Worm (Caenorhabditis elegans) whole organism, L3 larva: ENCODE measurements around the gene W03D2.9.

ENCODE experiments used
- ZK546.5 ChIP-seq: sonication (generic microtip); optimal IDR thresholded peaks from 2 replicates; lab custom pipeline; 2017; ENCODE audit warnings: missing biosample characterization, missing genetic modification characterization
- aly-2 ChIP-seq: fragments of 150-350 bp; optimal IDR thresholded peaks from 2 replicates; lab custom pipeline; 2014; ENCODE audit warnings: missing biosample characterization, missing genetic modification characterization
- ama-1 ChIP-seq: fragments of 150-350 bp; optimal IDR thresholded peaks from 2 replicates; lab custom pipeline; 2018
- ceh-16 ChIP-seq: sonication (generic microtip); optimal IDR thresholded peaks from 2 replicates; lab custom pipeline; 2017; ENCODE audit warnings: missing biosample characterization, missing genetic modification characterization
- ceh-82 ChIP-seq: fragments of 150-350 bp; optimal IDR thresholded peaks from 2 replicates; lab custom pipeline; 2014; ENCODE audit warnings: missing biosample characterization, missing genetic modification characterization
- ceh-9 ChIP-seq: sonication (generic microtip); optimal IDR thresholded peaks from 2 replicates; lab custom pipeline; 2018; ENCODE audit warnings: missing biosample characterization, missing genetic modification characterization
- daf-12 ChIP-seq: fragments of 150-350 bp; optimal IDR thresholded peaks from 2 replicates; lab custom pipeline; 2014; ENCODE audit warnings: missing biosample characterization, missing genetic modification reagents, missing genetic modification characterization
- elt-1 ChIP-seq: fragments of 150-350 bp; optimal IDR thresholded peaks from 2 replicates; lab custom pipeline; 2014; ENCODE audit warnings: missing biosample characterization, missing genetic modification characterization
- elt-2 ChIP-seq: sonication (generic microtip); optimal IDR thresholded peaks from 2 replicates; lab custom pipeline; 2016; ENCODE audit warnings: missing genetic modification reagents, mild to moderate bottlenecking, missing genetic modification characterization, missing compliant biosample characterization
- elt-3 ChIP-seq, 3 experiments: fragments of 150-350 bp in 1 of 3; sonication (generic microtip) in 2 of 3; optimal IDR thresholded peaks; 2 replicates in 2 of 3; 4 replicates in 1 of 3; lab custom pipeline; 2014 to 2017; ENCODE audit warnings: missing biosample characterization in 3 of 3, missing genetic modification characterization in 3 of 3
- eor-1 ChIP-seq, 2 experiments: fragments of 150-350 bp; optimal IDR thresholded peaks; 2 replicates each; lab custom pipeline; 2014 to 2018; ENCODE audit warnings: missing biosample characterization in 2 of 2, missing genetic modification characterization in 2 of 2
- fkh-10 ChIP-seq: sonication (generic microtip); optimal IDR thresholded peaks from 2 replicates; lab custom pipeline; 2017; ENCODE audit warnings: missing biosample characterization, missing genetic modification reagents, missing genetic modification characterization
- fkh-2 ChIP-seq: fragments of 150-350 bp; optimal IDR thresholded peaks from 2 replicates; lab custom pipeline; 2014; ENCODE audit warnings: missing biosample characterization, missing genetic modification reagents, missing genetic modification characterization
- hmg-11 ChIP-seq: sonication (generic microtip); optimal IDR thresholded peaks from 2 replicates; lab custom pipeline; 2016; ENCODE audit warnings: missing genetic modification characterization, missing compliant biosample characterization
- jun-1 ChIP-seq: fragments of 150-350 bp; optimal IDR thresholded peaks from 2 replicates; lab custom pipeline; 2014; ENCODE audit warnings: missing biosample characterization, missing genetic modification reagents, missing genetic modification characterization
- lin-15B ChIP-seq: fragments of 150-350 bp; optimal IDR thresholded peaks from 2 replicates; lab custom pipeline; 2014; ENCODE audit warnings: missing biosample characterization, missing genetic modification characterization
- lin-39 ChIP-seq: fragments of 150-350 bp; optimal IDR thresholded peaks from 2 replicates; lab custom pipeline; 2018; ENCODE audit warnings: missing biosample characterization, missing genetic modification reagents, missing genetic modification characterization
- lsy-12 ChIP-seq: sonication (generic microtip); optimal IDR thresholded peaks from 2 replicates; lab custom pipeline; 2016; ENCODE audit warnings: mild to moderate bottlenecking, missing genetic modification characterization, missing compliant biosample characterization
- mml-1 ChIP-seq: fragments of 150-350 bp; sonication (generic microtip); optimal IDR thresholded peaks from 3 replicates; lab custom pipeline; 2014; ENCODE audit warnings: missing biosample characterization, missing genetic modification characterization
- nfya-1 ChIP-seq: sonication (generic microtip); optimal IDR thresholded peaks from 2 replicates; lab custom pipeline; 2017; ENCODE audit warnings: missing genetic modification characterization, mild to moderate bottlenecking, missing compliant biosample characterization, antibody characterized with exemption, moderate library complexity; ENCODE audit not compliant: insufficient read depth
- nhr-11 ChIP-seq: fragments of 150-350 bp; optimal IDR thresholded peaks from 2 replicates; lab custom pipeline; 2014; ENCODE audit warnings: missing biosample characterization, missing genetic modification characterization
- nhr-12 ChIP-seq: fragments of 150-350 bp; optimal IDR thresholded peaks from 2 replicates; lab custom pipeline; 2014; ENCODE audit warnings: missing biosample characterization, missing genetic modification characterization
- nhr-237 ChIP-seq: fragments of 150-350 bp; optimal IDR thresholded peaks from 2 replicates; lab custom pipeline; 2014; ENCODE audit warnings: missing biosample characterization, missing genetic modification characterization
- nhr-43 ChIP-seq: sonication (generic microtip); optimal IDR thresholded peaks from 2 replicates; lab custom pipeline; 2016; ENCODE audit warnings: mild to moderate bottlenecking, missing genetic modification characterization, missing compliant biosample characterization; ENCODE audit not compliant: poor library complexity, severe bottlenecking
- nhr-67 ChIP-seq: fragments of 150-350 bp; optimal IDR thresholded peaks from 2 replicates; lab custom pipeline; 2014; ENCODE audit warnings: missing biosample characterization, missing genetic modification characterization
- nhr-76 ChIP-seq: fragments of 150-350 bp; sonication (generic microtip); optimal IDR thresholded peaks from 5 replicates; lab custom pipeline; 2014; ENCODE audit warnings: missing biosample characterization, missing genetic modification characterization
- pha-4 ChIP-seq: fragments of 150-350 bp; optimal IDR thresholded peaks from 2 replicates; lab custom pipeline; 2014; ENCODE audit warnings: missing biosample characterization, missing genetic modification reagents, missing genetic modification characterization
- pqm-1 ChIP-seq: fragments of 150-350 bp; optimal IDR thresholded peaks from 2 replicates; lab custom pipeline; 2017; ENCODE audit warnings: missing biosample characterization, missing genetic modification characterization, inconsistent platforms
- sea-2 ChIP-seq: fragments of 150-350 bp; sonication (generic microtip); optimal IDR thresholded peaks from 4 replicates; lab custom pipeline; 2014; ENCODE audit warnings: missing biosample characterization, missing genetic modification reagents, missing genetic modification characterization
- skn-1 ChIP-seq: fragments of 150-350 bp; optimal IDR thresholded peaks from 2 replicates; lab custom pipeline; 2014; ENCODE audit warnings: missing biosample characterization, missing genetic modification characterization
- snpc-4 ChIP-seq: fragments of 150-350 bp; optimal IDR thresholded peaks from 2 replicates; lab custom pipeline; 2014; ENCODE audit warnings: missing biosample characterization, missing genetic modification characterization
- unc-62 ChIP-seq: fragments of 150-350 bp; sonication (generic microtip); optimal IDR thresholded peaks from 4 replicates; lab custom pipeline; 2014; ENCODE audit warnings: missing biosample characterization, missing genetic modification reagents, missing genetic modification characterization
- zag-1 ChIP-seq: fragments of 150-350 bp; optimal IDR thresholded peaks from 2 replicates; lab custom pipeline; 2014; ENCODE audit warnings: missing biosample characterization, missing genetic modification characterization
- ztf-11 ChIP-seq: fragments of 150-350 bp; optimal IDR thresholded peaks from 2 replicates; lab custom pipeline; 2014; ENCODE audit warnings: missing biosample characterization, missing genetic modification characterization
- ztf-4 ChIP-seq: fragments of 150-350 bp; optimal IDR thresholded peaks from 2 replicates; lab custom pipeline; 2014; ENCODE audit warnings: missing biosample characterization, missing genetic modification characterization

Gene W03D2.9

DNA sequence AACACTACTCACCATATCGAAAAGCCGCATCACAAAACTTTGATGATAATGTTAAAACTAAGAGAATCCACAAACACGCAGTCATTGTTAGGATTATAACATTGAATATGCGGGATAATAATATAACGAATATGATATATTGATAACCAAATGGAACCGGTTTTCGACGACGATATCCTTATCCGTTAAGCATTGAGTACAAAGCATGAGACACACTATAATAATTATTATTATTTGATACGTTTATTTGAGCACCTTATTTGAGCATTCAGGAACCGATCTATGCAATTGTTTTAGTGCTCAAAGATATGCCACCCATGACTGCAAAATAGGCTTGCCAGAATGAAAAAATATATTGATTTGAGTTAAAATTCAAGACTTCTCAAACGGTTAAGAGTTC is at the start of gene W03D2.9:
Gene W03D2.9 (minus strand): TSS at position 101 of the 400 bp plus-strand sequence.
- TF ChIP-seq pqm-1 (tag; lab: Kevin White, UChicago) (no peak), fkh-2 (tag; lab: Kevin White, UChicago) (no peak), aly-2 (no peak), ama-1 (no peak), lsy-12 (tag; lab: Kevin White, UChicago) (no peak), ztf-4 (tag; lab: Kevin White, UChicago) (no peak), nhr-11 (tag; lab: Kevin White, UChicago) (no peak), lin-15B (tag; lab: Kevin White, UChicago) (no peak), nhr-12 (tag; lab: Kevin White, UChicago) (no peak), nfya-1 (tag; lab: Kevin White, UChicago) (no peak), pha-4 (tag; lab: Kevin White, UChicago) (no peak), hmg-11 (no peak), daf-12 (tag; lab: Kevin White, UChicago) (no peak)

DNA sequence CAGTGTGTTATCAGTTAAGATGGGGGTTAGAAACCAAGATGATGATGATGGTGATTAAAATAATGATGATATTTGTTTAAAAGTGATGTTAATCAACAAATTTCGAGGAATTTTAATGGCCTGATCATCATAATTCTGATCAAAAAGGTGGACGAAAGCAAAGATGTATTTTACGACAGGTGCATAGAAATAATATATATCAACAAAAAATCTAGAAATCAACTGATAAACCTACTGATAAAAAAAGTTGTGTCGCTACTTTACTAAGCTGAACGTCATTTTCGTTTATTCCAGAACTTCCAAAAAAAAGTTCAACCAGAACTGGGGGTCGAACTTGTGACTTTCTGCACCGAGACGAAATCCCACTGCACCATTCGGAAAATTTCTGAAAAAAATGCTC is 48.6 kb upstream of the W03D2.9 start, which contains the start of gene mul-1:
Gene mul-1 (minus strand): TSS at position 84 of the 400 bp plus-strand sequence.
- no peak for TF ChIP-seq ZK546.5 (tag; lab: Kevin White, UChicago)
- peak; percentile 69 for TF ChIP-seq elt-2 (tag; lab: Kevin White, UChicago)

DNA sequence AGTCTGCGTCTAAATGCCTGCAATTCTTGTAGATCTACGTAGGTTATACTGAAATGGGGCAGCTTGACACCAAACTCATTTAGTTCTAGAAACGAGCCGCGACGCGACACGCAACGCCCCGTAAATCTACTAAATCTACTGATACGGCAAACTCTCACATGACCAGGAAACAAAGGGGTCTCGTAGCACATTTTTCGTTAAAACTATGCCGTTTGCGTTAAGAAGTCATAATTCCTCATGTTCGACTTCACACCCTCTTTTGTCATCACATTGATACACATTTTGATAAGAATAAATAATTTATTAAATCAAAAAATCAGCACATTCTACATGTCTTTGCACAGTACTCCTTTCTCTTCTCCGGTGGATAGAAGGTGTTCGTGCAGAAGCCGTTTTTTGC is 46.5 kb upstream of the W03D2.9 start:
- TF ChIP-seq pqm-1 (tag; lab: Kevin White, UChicago) (peak; percentile 31), ztf-4 (tag; lab: Kevin White, UChicago) (no peak), elt-1 (tag; lab: Kevin White, UChicago) (no peak), pha-4 (tag; lab: Kevin White, UChicago) (no peak), snpc-4 (tag; lab: Kevin White, UChicago) (no peak), unc-62 (no peak), jun-1 (tag; lab: Kevin White, UChicago) (no peak), ama-1 (no peak), ceh-9 (tag; lab: Kevin White, UChicago) (no peak), ceh-82 (tag; lab: Kevin White, UChicago) (no peak), nhr-67 (no peak), elt-2 (tag; lab: Kevin White, UChicago) (peak; percentile 77), sea-2 (GFP tag; lab: Kevin White, UChicago) (no peak)

DNA sequence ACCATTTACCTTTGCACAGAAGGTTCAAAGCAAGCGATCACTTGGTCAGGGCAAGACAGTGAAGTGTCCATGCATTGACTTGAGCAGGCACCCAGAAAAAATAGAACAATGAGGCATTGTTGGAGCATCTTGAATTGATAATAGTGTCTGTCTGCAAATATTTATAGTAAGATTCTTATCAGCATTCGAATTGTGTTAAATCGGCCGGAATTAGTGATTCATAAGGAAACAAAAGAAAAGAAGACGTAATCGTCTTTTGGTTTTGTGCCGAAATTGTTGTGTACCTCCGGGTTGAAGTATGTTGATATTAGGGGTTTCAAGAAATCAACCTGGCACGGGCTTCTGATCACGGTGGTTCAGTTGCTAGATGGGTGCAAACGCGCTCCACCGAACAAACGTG is 45.8 kb upstream of the W03D2.9 start, which contains the start of gene F49F1.5:
Gene F49F1.5 (minus strand): TSS at position 153 of the 400 bp plus-strand sequence.
- TF ChIP-seq fkh-2 (tag; lab: Kevin White, UChicago), result no peak
- TF ChIP-seq elt-2 (tag; lab: Kevin White, UChicago), result peak; percentile 63
- TF ChIP-seq elt-3 (tag; optimal IDR thresholded peaks at IDR 0.05; lab: Kevin White, UChicago), result no peak

DNA sequence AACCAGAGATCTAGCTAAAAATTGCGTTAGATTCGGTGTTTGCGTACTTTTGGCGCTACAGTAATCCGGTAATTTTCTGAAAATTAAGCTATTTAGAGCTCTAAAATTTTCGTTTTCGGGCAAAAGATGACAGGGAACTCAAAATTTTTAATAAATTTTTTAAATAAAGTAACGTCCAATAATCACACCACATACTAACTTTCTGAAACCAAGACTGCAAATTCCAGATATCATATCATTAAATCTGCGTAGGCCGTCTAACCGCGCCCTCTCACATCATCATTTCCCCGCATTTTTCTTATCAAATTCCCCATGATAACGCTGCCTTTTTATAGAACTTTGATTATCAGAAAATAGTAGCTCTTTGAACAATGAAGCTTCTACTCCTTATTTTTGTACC is 42.9 kb upstream of the W03D2.9 start, which contains the start of gene drd-50:
Gene drd-50 (plus strand): TSS at position 301 of the 400 bp plus-strand sequence.
- no peak for TF ChIP-seq lin-39 (tag; lab: Kevin White, UChicago)
- TF ChIP-seq pqm-1 (tag; lab: Kevin White, UChicago), result no peak
- TF ChIP-seq skn-1 (tag; lab: Kevin White, UChicago), result no peak
- no peak for TF ChIP-seq ceh-82 (tag; lab: Kevin White, UChicago)
- TF ChIP-seq elt-2 (tag; lab: Kevin White, UChicago), result peak; percentile 65
- TF ChIP-seq zag-1, result no peak
- TF ChIP-seq, all 47 proteins: peak for 1

DNA sequence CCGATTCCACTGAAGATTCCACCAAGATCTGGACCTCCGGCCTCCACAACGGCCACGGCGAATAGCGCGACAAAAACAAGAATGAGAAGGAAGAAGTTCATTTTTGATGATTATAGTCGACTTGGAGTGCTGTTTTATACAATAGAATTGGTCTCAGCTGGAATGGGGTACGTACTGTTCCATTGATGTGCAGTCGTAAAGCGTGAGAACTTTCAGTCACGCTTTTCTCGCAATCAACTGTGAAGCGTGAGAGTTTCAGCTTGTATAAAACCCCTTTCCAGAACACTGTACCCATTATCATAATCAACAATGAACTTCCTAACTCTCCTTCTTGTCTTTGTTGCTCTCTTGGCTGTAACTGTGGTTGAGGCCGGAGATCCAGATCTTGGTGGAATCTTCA is 41.1 kb upstream of the W03D2.9 start, which contains the start of the genes F49F1.4 and F49F1.2:
Gene F49F1.4 (minus strand): TSS at position 101 of the 400 bp plus-strand sequence.
Gene F49F1.2 (plus strand): TSS at position 310 of the 400 bp plus-strand sequence.
- no peak for TF ChIP-seq nhr-237 (tag; lab: Kevin White, UChicago)
- TF ChIP-seq elt-3 (tag; optimal IDR thresholded peaks at IDR 0.05; lab: Kevin White, UChicago), result no peak
- no peak for TF ChIP-seq elt-1 (tag; lab: Kevin White, UChicago)
- TF ChIP-seq elt-2 (tag; lab: Kevin White, UChicago), result no peak
- no peak for TF ChIP-seq eor-1 (tag; optimal IDR thresholded peaks at IDR 0.05; lab: Kevin White, UChicago)
- no peak for TF ChIP-seq nhr-43 (tag; lab: Kevin White, UChicago)
- TF ChIP-seq mml-1, result no peak
- TF ChIP-seq lin-39 (tag; lab: Kevin White, UChicago), result no peak
- no peak for TF ChIP-seq nhr-76 (tag; lab: Kevin White, UChicago)
- no peak for TF ChIP-seq unc-62
- TF ChIP-seq daf-12 (tag; lab: Kevin White, UChicago), result no peak
- TF ChIP-seq ztf-11 (tag; lab: Kevin White, UChicago), result no peak
- TF ChIP-seq ceh-16, result no peak
- no peak for TF ChIP-seq fkh-10
- no peak for TF ChIP-seq fkh-2 (tag; lab: Kevin White, UChicago)
